Worm (Caenorhabditis elegans) whole organism, midembryonic: ENCODE data around the gene B0545.4.

Experiments used
- T22C8.4 ChIP-seq: fragments of 200-800 bp; sonication (Bioruptor generic); IDR thresholded peaks from 2 replicates; pipeline ENCODE4 v1.3.6; 2022; ENCODE audit warnings: missing genetic modification characterization, missing compliant biosample characterization
- cog-1 ChIP-seq: sonication (generic microtip); optimal IDR thresholded peaks from 2 replicates; lab custom pipeline; 2016; ENCODE audit warnings: missing genetic modification characterization, missing compliant biosample characterization
- flt-1 ChIP-seq: fragments of 200-800 bp; sonication (Bioruptor generic); IDR thresholded peaks from 2 replicates; pipeline ENCODE4 v1.3.6; 2022; ENCODE audit warnings: missing genetic modification characterization, missing compliant biosample characterization
- klf-2 ChIP-seq: fragments of 200-800 bp; sonication (Bioruptor generic); conservative IDR thresholded peaks from 2 replicates; pipeline ENCODE4 v1.3.6; 2022; ENCODE audit warnings: missing genetic modification reagents, missing genetic modification characterization, missing compliant biosample characterization
- ref-1 ChIP-seq: fragments of 200-800 bp; sonication (Bioruptor generic); conservative IDR thresholded peaks from 2 replicates; pipeline ENCODE4 v1.3.6; 2022; ENCODE audit warnings: missing genetic modification reagents, missing genetic modification characterization, missing compliant biosample characterization
- tab-1 ChIP-seq: fragments of 200-800 bp; sonication (Bioruptor generic); IDR thresholded peaks from 2 replicates; pipeline ENCODE4 v1.3.6; 2022; ENCODE audit warnings: missing genetic modification characterization, missing compliant biosample characterization
- ztf-29 ChIP-seq: fragments of 200-800 bp; sonication (Bioruptor generic); IDR thresholded peaks from 2 replicates; pipeline ENCODE4 v1.3.6; 2022; ENCODE audit warnings: missing genetic modification reagents, missing genetic modification characterization, missing compliant biosample characterization

DNA sequence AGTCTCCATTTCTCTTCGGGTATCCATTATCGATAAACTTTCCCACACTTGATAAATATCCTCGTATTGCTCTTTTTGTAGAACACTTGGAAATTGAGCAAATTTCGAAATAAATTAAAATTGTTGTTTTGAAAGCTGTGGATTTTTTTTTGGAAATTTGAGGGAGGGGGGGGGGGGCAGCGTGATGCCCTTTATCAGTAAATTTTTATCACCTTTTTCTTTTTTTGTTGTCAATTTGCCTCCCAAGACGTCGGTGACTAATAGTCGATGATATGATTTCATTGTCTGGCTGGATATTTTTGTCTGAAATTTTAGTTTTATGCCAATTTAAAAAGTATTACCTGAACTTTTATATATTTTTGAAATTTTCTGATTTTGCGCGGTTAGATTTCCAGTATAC, 19.2 kb downstream of the B0545.4 start, which contains the start of gene scl-23:
- no peak for TF ChIP-seq T22C8.4 (GFP tag; lab: Robert Waterston, UW)
- no peak for TF ChIP-seq ref-1 (GFP tag; lab: Robert Waterston, UW)
- no peak for TF ChIP-seq cog-1 (tag; lab: Kevin White, UChicago)
- no peak for TF ChIP-seq klf-2
- TF ChIP-seq tab-1 (GFP tag; lab: Robert Waterston, UW) = no peak
- TF ChIP-seq flt-1 = no peak
- no peak for TF ChIP-seq ztf-29 (GFP tag; lab: Robert Waterston, UW)
